Fruit fly (Drosophila melanogaster) whole organism, embryonic: ENCODE data around the gene eloF.

Experiments used
- Adf1 ChIP-seq: fragments of 200-800 bp; sonication (Bioruptor generic); IDR thresholded peaks from 2 replicates; pipeline ENCODE4 v1.3.6; 2022; ENCODE audit warnings: missing biosample characterization, missing genetic modification characterization
- Antp ChIP-seq: fragments of 200-800 bp; sonication (Bioruptor generic); optimal IDR thresholded peaks from 3 replicates; lab custom pipeline; 2016; ENCODE audit warnings: missing biosample characterization, missing genetic modification characterization
- Bgb ChIP-seq: fragments of 200-800 bp; sonication (Bioruptor generic); IDR thresholded peaks from 2 replicates; pipeline ENCODE4 v1.3.6; 2022; ENCODE audit warnings: missing biosample characterization, missing genetic modification characterization; ENCODE audit not compliant: partially characterized antibody
- CG10209 ChIP-seq: fragments of 200-800 bp; sonication (Bioruptor generic); optimal IDR thresholded peaks from 3 replicates; lab custom pipeline; 2017; ENCODE audit warnings: missing biosample characterization, mild to moderate bottlenecking, missing genetic modification characterization, missing genetic modification reagents
- CG10267 ChIP-seq: fragments of 200-800 bp; sonication (Bioruptor generic); optimal IDR thresholded peaks from 2 replicates; lab custom pipeline; 2018; ENCODE audit warnings: missing biosample characterization, mild to moderate bottlenecking, missing genetic modification characterization, moderate library complexity
- CG12155 ChIP-seq: fragments of 200-800 bp; sonication (Bioruptor generic); optimal IDR thresholded peaks from 3 replicates; lab custom pipeline; 2016; ENCODE audit warnings: missing biosample characterization, missing genetic modification characterization
- CG1233 ChIP-seq: fragments of 200-800 bp; sonication (Bioruptor generic); optimal IDR thresholded peaks from 4 replicates; lab custom pipeline; 2018; ENCODE audit warnings: missing biosample characterization, mild to moderate bottlenecking, missing genetic modification characterization
- CG14667 ChIP-seq: fragments of 200-800 bp; sonication (Bioruptor generic); IDR thresholded peaks from 2 replicates; pipeline ENCODE4 v1.3.6; 2022; ENCODE audit warnings: missing biosample characterization, missing genetic modification characterization
- CG15479 ChIP-seq: fragments of 200-800 bp; sonication (Bioruptor generic); optimal IDR thresholded peaks from 3 replicates; lab custom pipeline; 2019; ENCODE audit warnings: missing biosample characterization, mild to moderate bottlenecking, missing genetic modification characterization, moderate library complexity
- CG16863 ChIP-seq: fragments of 200-800 bp; sonication (Bioruptor generic); optimal IDR thresholded peaks from 3 replicates; lab custom pipeline; 2016; ENCODE audit warnings: missing biosample characterization, missing genetic modification characterization
- CG17359 ChIP-seq: fragments of 200-800 bp; sonication (Bioruptor generic); optimal IDR thresholded peaks from 3 replicates; lab custom pipeline; 2018; ENCODE audit warnings: missing biosample characterization, mild to moderate bottlenecking, missing genetic modification characterization, moderate library complexity
- CG1792 ChIP-seq: fragments of 200-800 bp; sonication (Bioruptor generic); optimal IDR thresholded peaks from 2 replicates; lab custom pipeline; 2016; ENCODE audit warnings: missing biosample characterization, missing genetic modification characterization
- CG2129 ChIP-seq: fragments of 200-800 bp; sonication (Bioruptor generic); IDR thresholded peaks from 2 replicates; pipeline ENCODE4 v1.3.6; 2022; ENCODE audit warnings: missing biosample characterization, missing genetic modification characterization; ENCODE audit not compliant: partially characterized antibody
- CG31441 ChIP-seq: fragments of 200-800 bp; sonication (Bioruptor generic); IDR thresholded peaks from 2 replicates; pipeline ENCODE4 v1.3.6; 2022; ENCODE audit warnings: missing biosample characterization, missing genetic modification characterization
- CG32767 ChIP-seq: fragments of 200-800 bp; sonication (Bioruptor generic); IDR thresholded peaks from 2 replicates; pipeline ENCODE4 v1.3.6; 2022; ENCODE audit warnings: missing biosample characterization, missing genetic modification characterization
- CG3407 ChIP-seq: fragments of 200-800 bp; sonication (Bioruptor generic); optimal IDR thresholded peaks from 2 replicates; lab custom pipeline; 2018; ENCODE audit warnings: missing biosample characterization, mild to moderate bottlenecking, missing genetic modification characterization
- CG5953 ChIP-seq: fragments of 200-800 bp; sonication (Bioruptor generic); IDR thresholded peaks from 2 replicates; pipeline ENCODE4 v1.3.6; 2022; ENCODE audit warnings: missing biosample characterization, missing genetic modification characterization
- CG6254 ChIP-seq: fragments of 200-800 bp; sonication (Bioruptor generic); optimal IDR thresholded peaks from 3 replicates; lab custom pipeline; 2017; ENCODE audit warnings: mild to moderate bottlenecking, missing biosample characterization, missing genetic modification reagents, missing genetic modification characterization
- CG6854 ChIP-seq: fragments of 200-800 bp; sonication (Bioruptor generic); optimal IDR thresholded peaks from 3 replicates; lab custom pipeline; 2017; ENCODE audit warnings: missing biosample characterization, mild to moderate bottlenecking, missing genetic modification characterization
- CG9817 ChIP-seq: fragments of 200-800 bp; sonication (Bioruptor generic); optimal IDR thresholded peaks from 2 replicates; lab custom pipeline; 2018; ENCODE audit warnings: missing biosample characterization, mild to moderate bottlenecking, missing genetic modification characterization, moderate library complexity
- CG9876 ChIP-seq: fragments of 200-800 bp; sonication (Bioruptor generic); optimal IDR thresholded peaks from 2 replicates; lab custom pipeline; 2016; ENCODE audit warnings: missing biosample characterization, missing genetic modification characterization
- Doc2 ChIP-seq: fragments of 200-800 bp; sonication (Bioruptor generic); IDR thresholded peaks from 2 replicates; pipeline ENCODE4 v1.3.6; 2022; ENCODE audit warnings: missing biosample characterization, missing genetic modification characterization
- Drgx ChIP-seq: fragments of 200-800 bp; sonication (Bioruptor generic); IDR thresholded peaks from 2 replicates; pipeline ENCODE4 v1.3.6; 2022; ENCODE audit warnings: missing biosample characterization, missing genetic modification characterization
- HLH54F ChIP-seq: fragments of 200-800 bp; sonication (Bioruptor generic); optimal IDR thresholded peaks from 3 replicates; lab custom pipeline; 2016; ENCODE audit warnings: missing biosample characterization, missing genetic modification characterization
- HLHmδ ChIP-seq: fragments of 200-800 bp; sonication (Bioruptor generic); optimal IDR thresholded peaks from 2 replicates; lab custom pipeline; 2018; ENCODE audit warnings: missing biosample characterization, mild to moderate bottlenecking, missing genetic modification characterization, moderate library complexity
- Hand ChIP-seq: fragments of 200-800 bp; sonication (Bioruptor generic); optimal IDR thresholded peaks from 2 replicates; lab custom pipeline; 2017; ENCODE audit warnings: mild to moderate bottlenecking, missing biosample characterization, missing genetic modification reagents, missing genetic modification characterization
- Hey ChIP-seq: fragments of 200-800 bp; sonication (Bioruptor generic); optimal IDR thresholded peaks from 3 replicates; lab custom pipeline; 2018; ENCODE audit warnings: missing biosample characterization, mild to moderate bottlenecking, missing genetic modification characterization
- Optix ChIP-seq: fragments of 200-800 bp; sonication (Bioruptor generic); IDR thresholded peaks from 3 replicates; pipeline ENCODE4 v1.3.6; 2022; ENCODE audit warnings: missing biosample characterization, missing genetic modification characterization
- Sox102F ChIP-seq: fragments of 200-800 bp; sonication (Bioruptor generic); optimal IDR thresholded peaks from 2 replicates; lab custom pipeline; 2018; ENCODE audit warnings: missing biosample characterization, mild to moderate bottlenecking, missing genetic modification characterization, moderate library complexity
- Sry-δ ChIP-seq: fragments of 200-800 bp; sonication (Bioruptor generic); optimal IDR thresholded peaks from 2 replicates; lab custom pipeline; 2016; ENCODE audit warnings: missing biosample characterization, missing genetic modification characterization
- amos ChIP-seq: fragments of 200-800 bp; sonication (Bioruptor generic); IDR thresholded peaks from 2 replicates; pipeline ENCODE4 v1.3.6; 2022; ENCODE audit warnings: missing biosample characterization, missing genetic modification characterization; ENCODE audit not compliant: partially characterized antibody
- aop ChIP-seq: fragments of 200-800 bp; sonication (Bioruptor generic); IDR thresholded peaks from 2 replicates; pipeline ENCODE4 v1.3.6; 2022; ENCODE audit warnings: missing biosample characterization, missing genetic modification characterization
- chm ChIP-seq: fragments of 200-800 bp; sonication (Bioruptor generic); IDR thresholded peaks from 2 replicates; pipeline ENCODE4 v1.3.6; 2022; ENCODE audit warnings: missing biosample characterization, missing genetic modification characterization
- corto ChIP-seq: fragments of 200-800 bp; sonication (Bioruptor generic); optimal IDR thresholded peaks from 2 replicates; lab custom pipeline; 2016; ENCODE audit warnings: missing biosample characterization, mild to moderate bottlenecking, missing genetic modification characterization, moderate library complexity
- dan ChIP-seq: fragments of 200-800 bp; sonication (Bioruptor generic); IDR thresholded peaks from 2 replicates; pipeline ENCODE4 v1.3.6; 2022; ENCODE audit warnings: missing biosample characterization, missing genetic modification characterization
- gsb ChIP-seq: fragments of 200-800 bp; sonication (Bioruptor generic); IDR thresholded peaks from 2 replicates; pipeline ENCODE4 v1.3.6; 2022; ENCODE audit warnings: missing biosample characterization, missing genetic modification characterization
- hkb ChIP-seq, 2 experiments: fragments of 200-800 bp in 1 of 2; fragments of >200 bp in 1 of 2; sonication (Bioruptor generic) in 1 of 2; IDR thresholded peaks in 1 of 2; optimal IDR thresholded peaks in 1 of 2; 2 replicates each; pipeline versions ENCODE4 v1.3.6 to Lab custom; 2017 to 2022; ENCODE audit warnings: missing biosample characterization in 1 of 2, missing genetic modification characterization in 1 of 2
- luna ChIP-seq: fragments of 200-800 bp; sonication (Bioruptor generic); optimal IDR thresholded peaks from 2 replicates; lab custom pipeline; 2016; ENCODE audit warnings: missing biosample characterization, missing genetic modification characterization
- pan ChIP-seq, 4 experiments: fragments of >200 bp in 3 of 4; fragments of 200-800 bp in 1 of 4; sonication (Bioruptor generic) in 1 of 4; optimal IDR thresholded peaks in 3 of 4; IDR thresholded peaks in 1 of 4; 2 replicates each; pipeline versions ENCODE4 v1.3.6 to Lab custom; 2017 to 2022; ENCODE audit warnings: missing biosample characterization in 2 of 4, missing genetic modification characterization in 2 of 4, mixed read lengths in 1 of 4
- psq ChIP-seq: fragments of 200-800 bp; sonication (Bioruptor generic); optimal IDR thresholded peaks from 2 replicates; lab custom pipeline; 2017; ENCODE audit warnings: missing biosample characterization, missing genetic modification characterization
- pzg ChIP-seq: fragments of 200-800 bp; sonication (Bioruptor generic); optimal IDR thresholded peaks from 3 replicates; lab custom pipeline; 2018; ENCODE audit warnings: missing biosample characterization, mild to moderate bottlenecking, missing genetic modification characterization, moderate library complexity
- repo ChIP-seq: fragments of 200-800 bp; sonication (Bioruptor generic); optimal IDR thresholded peaks from 2 replicates; lab custom pipeline; 2016; ENCODE audit warnings: missing biosample characterization, missing genetic modification characterization
- seq ChIP-seq: fragments of 200-800 bp; sonication (Bioruptor generic); IDR thresholded peaks from 2 replicates; pipeline ENCODE4 v1.3.6; 2022; ENCODE audit warnings: missing biosample characterization, missing genetic modification characterization
- sna ChIP-seq: fragments of 200-800 bp; sonication (Bioruptor generic); IDR thresholded peaks from 2 replicates; pipeline ENCODE4 v1.3.6; 2022; ENCODE audit warnings: missing biosample characterization, missing genetic modification characterization; ENCODE audit not compliant: partially characterized antibody
- sr ChIP-seq: fragments of 200-800 bp; sonication (Bioruptor generic); IDR thresholded peaks from 3 replicates; pipeline ENCODE4 v1.3.6; 2022; ENCODE audit warnings: missing biosample characterization, missing genetic modification characterization
- ssp ChIP-seq: fragments of 200-800 bp; sonication (Bioruptor generic); IDR thresholded peaks from 2 replicates; pipeline ENCODE4 v1.3.6; 2022; ENCODE audit warnings: missing biosample characterization, missing genetic modification characterization
- tup ChIP-seq: fragments of 200-800 bp; sonication (Bioruptor generic); optimal IDR thresholded peaks from 2 replicates; lab custom pipeline; 2016; ENCODE audit warnings: missing biosample characterization, mild to moderate bottlenecking, missing genetic modification characterization, moderate library complexity
- twi ChIP-seq: fragments of 200-800 bp; optimal IDR thresholded peaks from 2 replicates; lab custom pipeline; 2019; ENCODE audit warnings: missing biosample characterization, mild to moderate bottlenecking, missing genetic modification characterization, moderate library complexity
- usp ChIP-seq: fragments of >200 bp; optimal IDR thresholded peaks from 2 replicates; lab custom pipeline; 2017; ENCODE audit warnings: missing biosample characterization, missing genetic modification characterization

The eloF gene

dm6 chr3R:9777941-9778360, 36.0 kb upstream of the eloF start, which contains the start of gene RpS29 (continued):
- TF ChIP-seq amos (GFP tag; lab: Robert Waterston, UW) (peak; percentile 99), sr (GFP tag; lab: Robert Waterston, UW) (peak; percentile 61; the same call in 2 of the 3 replicates), seq (GFP tag; lab: Robert Waterston, UW) (no peak; the same call in 1 of the 2 replicates), ssp (GFP tag; lab: Robert Waterston, UW) (peak; percentile 49), CG5953 (peak; percentile 60), Sox102F (GFP tag; lab: Kevin White, UChicago) (peak; percentile 14), CG2129 (peak; percentile 84), CG14667 (peak; percentile 54; the same call in 1 of the 2 replicates), CG10209 (peak; percentile 72), CG31441 (GFP tag; lab: Robert Waterston, UW) (peak; percentile 51; the same call in 1 of the 2 replicates), aop (GFP tag; lab: Robert Waterston, UW) (peak; percentile 97), repo (GFP tag; lab: Kevin White, UChicago) (peak; percentile 71), Drgx (GFP tag; lab: Robert Waterston, UW) (0 out of 2 replicates have a peak, but pooled peaks have one; percentile 33), CG9876 (GFP tag; lab: Kevin White, UChicago) (peak; percentile 91), pan (optimal IDR thresholded peaks at IDR 0.05; lab: Kevin White, UChicago) (no peak), pan (GFP tag; optimal IDR thresholded peaks at IDR 0.05 in 1 of 2, IDR thresholded peaks at IDR 0.05 in 1 of 2) (peak in 1 of 2 experiments; percentile 76), CG6254 (GFP tag; lab: Kevin White, UChicago) (no peak), luna (GFP tag; lab: Kevin White, UChicago) (peak; percentile 88), CG16863 (GFP tag; lab: Kevin White, UChicago) (peak; percentile 77), sna (GFP tag; lab: Robert Waterston, UW) (peak; percentile 90), CG15479 (no peak), Doc2 (GFP tag; lab: Robert Waterston, UW) (no peak), tup (GFP tag; lab: Kevin White, UChicago) (peak; percentile 45), Sry-δ (GFP tag; lab: Kevin White, UChicago) (peak; percentile 100), gsb (GFP tag; lab: Robert Waterston, UW) (peak; percentile 77), Optix (GFP tag; lab: Robert Waterston, UW) (peak; percentile 46; the same call in 1 of the 3 replicates), Bgb (GFP tag; lab: Robert Waterston, UW) (peak; percentile 98), dan (no peak), HLH54F (GFP tag; lab: Kevin White, UChicago) (peak; percentile 87), CG32767 (peak; percentile 57; the same call in 1 of the 2 replicates), CG12155 (GFP tag; lab: Kevin White, UChicago) (peak; percentile 97), twi (tag; lab: Kevin White, UChicago) (peak; percentile 27), Hey (tag; lab: Kevin White, UChicago) (peak; percentile 74), psq (peak; percentile 50), corto (no peak), CG10267 (tag; lab: Kevin White, UChicago) (peak; percentile 84), Antp (GFP tag; lab: Kevin White, UChicago) (peak; percentile 91), CG1233 (GFP tag; lab: Kevin White, UChicago) (peak; percentile 60), CG17359 (tag; lab: Kevin White, UChicago) (peak; percentile 64), CG6854 (GFP tag; lab: Kevin White, UChicago) (peak; percentile 66), chm (GFP tag; lab: Robert Waterston, UW) (peak; percentile 79), CG3407 (peak; percentile 48), hkb (optimal IDR thresholded peaks at IDR 0.05; lab: Kevin White, UChicago) (no peak), hkb (GFP tag; IDR thresholded peaks at IDR 0.05; lab: Robert Waterston, UW) (peak; percentile 52), Adf1 (GFP tag; lab: Robert Waterston, UW) (peak; percentile 74), usp (no peak), Hand (GFP tag; lab: Kevin White, UChicago) (peak; percentile 62), CG1792 (peak; percentile 81), CG9817 (tag; lab: Kevin White, UChicago) (peak; percentile 83), HLHmδ (peak; percentile 54), pzg (GFP tag; lab: Kevin White, UChicago) (peak; percentile 100)
